Worm (Caenorhabditis elegans): ENCODE data around the gene meg-2.

- TF ChIP-seq W03F9.2 (tag; optimal IDR thresholded peaks at IDR 0.05) (no peak), dao-5 (tag; optimal IDR thresholded peaks at IDR 0.05) (no peak), him-1 (tag; optimal IDR thresholded peaks at IDR 0.05) (no peak)
These were observed 32.5 kb upstream of the meg-2 start for ce11 chrX:13958451-13958850.
